Fruit fly (Drosophila melanogaster) whole organism, adult: ENCODE data around the gene CG32687.

Experiments used
- CG1620 ChIP-seq: fragments of 200-800 bp; sonication (Bioruptor generic); optimal IDR thresholded peaks from 2 replicates; lab custom pipeline; 2016; ENCODE audit warnings: missing biosample characterization, missing genetic modification characterization
- Crg-1 ChIP-seq: fragments of 200-800 bp; sonication (Bioruptor generic); optimal IDR thresholded peaks from 2 replicates; lab custom pipeline; 2016; ENCODE audit warnings: missing biosample characterization, missing genetic modification characterization
- ovo ChIP-seq: fragments of 200-800 bp; sonication (Bioruptor generic); optimal IDR thresholded peaks from 2 replicates; lab custom pipeline; 2016; ENCODE audit warnings: missing biosample characterization, missing genetic modification characterization

DNA sequence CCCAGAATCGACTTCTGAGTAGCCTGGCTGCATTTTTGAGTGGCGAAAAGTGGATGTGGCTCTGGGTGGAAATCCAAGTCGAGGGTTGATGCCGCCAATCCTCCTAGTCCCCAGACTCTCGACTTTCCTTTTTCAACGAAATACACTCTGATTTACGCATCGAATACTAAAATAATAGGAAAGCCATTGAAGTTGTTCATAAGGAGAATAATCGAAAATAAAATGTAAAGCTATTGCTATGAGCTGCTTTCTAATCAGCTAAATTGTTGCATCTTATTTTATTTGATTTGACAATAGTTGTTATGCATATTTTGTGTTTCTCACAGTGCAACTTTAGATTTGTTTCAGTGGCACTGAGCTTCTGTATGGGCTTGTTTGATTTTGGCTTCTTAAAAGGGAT lies 26.6 kb upstream of the CG32687 start:
- TF ChIP-seq ovo (GFP tag; lab: Kevin White, UChicago), result no peak
- TF ChIP-seq Crg-1 (GFP tag; lab: Kevin White, UChicago), result no peak
- TF ChIP-seq CG1620, result no peak
